Worm (Caenorhabditis elegans): ENCODE results near the gene F36D3.4.

The F36D3.4 gene

DNA sequence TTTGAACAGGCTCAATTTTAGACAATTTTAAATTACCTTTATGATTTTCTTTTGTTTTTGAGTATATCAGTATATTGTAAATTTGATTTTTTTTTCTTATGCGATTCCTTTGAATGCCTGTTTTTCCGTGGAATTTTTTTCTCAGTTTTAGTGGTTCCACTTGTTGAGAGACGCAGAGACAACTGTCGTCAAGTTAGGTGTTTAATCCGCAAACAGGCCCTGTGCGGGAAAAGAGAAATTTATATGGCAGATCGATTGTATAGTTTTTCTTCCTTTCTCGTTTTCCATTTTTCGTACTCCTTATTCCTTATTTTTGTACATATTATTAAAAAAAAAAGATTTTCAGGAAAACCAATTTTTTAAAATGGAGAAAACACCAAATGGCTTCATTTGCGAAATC, 18.5 kb downstream of the F36D3.4 start, which contains the start of gene F36D3.1:
Gene F36D3.1 (plus strand): TSS at position 347 of the 400 bp plus-strand sequence.
- no peak for TF ChIP-seq lin-11 (tag; optimal IDR thresholded peaks at IDR 0.05)
- TF ChIP-seq nhr-237 (tag; optimal IDR thresholded peaks at IDR 0.05) = no peak
- TF ChIP-seq skn-1 (tag; optimal IDR thresholded peaks at IDR 0.05) = no peak
- peak; percentile 65 for TF ChIP-seq unc-55 (GFP tag; optimal IDR thresholded peaks at IDR 0.05)
- TF ChIP-seq elt-3 (tag; optimal IDR thresholded peaks at IDR 0.05) = no peak
- no peak for TF ChIP-seq sma-9 (GFP tag; optimal IDR thresholded peaks at IDR 0.05)
- no peak for TF ChIP-seq sma-9 (tag; optimal IDR thresholded peaks at IDR 0.05)
- no peak for TF ChIP-seq nhr-6 (tag; optimal IDR thresholded peaks at IDR 0.05)
- no peak for TF ChIP-seq unc-62 (GFP tag; optimal IDR thresholded peaks at IDR 0.05)
- no peak for TF ChIP-seq alr-1 (tag; optimal IDR thresholded peaks at IDR 0.05)
- no peak for TF ChIP-seq blmp-1 (tag; optimal IDR thresholded peaks at IDR 0.05; ENCODE audit: insufficient read depth)
- peak; percentile 56 for TF ChIP-seq lin-13 (GFP tag; optimal IDR thresholded peaks at IDR 0.05)
- no peak for TF ChIP-seq nhr-23 (tag; optimal IDR thresholded peaks at IDR 0.05)
- no peak for TF ChIP-seq nhr-25 (tag; optimal IDR thresholded peaks at IDR 0.05)
- peak; percentile 67 for TF ChIP-seq snpc-4 (tag; optimal IDR thresholded peaks at IDR 0.05)
- TF ChIP-seq nhr-10 (tag; optimal IDR thresholded peaks at IDR 0.05) = no peak
- TF ChIP-seq ceh-16 (tag; optimal IDR thresholded peaks at IDR 0.05) = no peak
- TF ChIP-seq fos-1 (tag; optimal IDR thresholded peaks at IDR 0.05) = peak; percentile 15
- TF ChIP-seq zag-1 (tag; optimal IDR thresholded peaks at IDR 0.05) = no peak
- TF ChIP-seq F13H6.1 (tag; optimal IDR thresholded peaks at IDR 0.05) = no peak
- TF ChIP-seq ztf-4 (tag; optimal IDR thresholded peaks at IDR 0.05) = no peak
- TF ChIP-seq ZK546.5 (tag; optimal IDR thresholded peaks at IDR 0.05) = no peak
- no peak for TF ChIP-seq nhr-77 (tag; optimal IDR thresholded peaks at IDR 0.05)
- no peak for TF ChIP-seq ama-1 (optimal IDR thresholded peaks at IDR 0.05)
- TF ChIP-seq aly-2 (tag; optimal IDR thresholded peaks at IDR 0.05) = no peak
- no peak for TF ChIP-seq peb-1 (tag; optimal IDR thresholded peaks at IDR 0.05)
- TF ChIP-seq nhr-12 (tag; optimal IDR thresholded peaks at IDR 0.05) = no peak
- TF ChIP-seq nhr-129 (tag; optimal IDR thresholded peaks at IDR 0.05) = peak; percentile 53
- no peak for TF ChIP-seq ztf-1 (GFP tag; conservative IDR thresholded peaks at IDR 0.05)
- no peak for TF ChIP-seq mab-5 (tag; optimal IDR thresholded peaks at IDR 0.05)
- TF ChIP-seq egl-27 (tag; optimal IDR thresholded peaks at IDR 0.05) = no peak
- TF ChIP-seq gmeb-1 (tag; optimal IDR thresholded peaks at IDR 0.05) = peak; percentile 80
- no peak for TF ChIP-seq mdl-1 (tag; optimal IDR thresholded peaks at IDR 0.05)
- no peak for TF ChIP-seq unc-39 (tag; optimal IDR thresholded peaks at IDR 0.05)
- TF ChIP-seq lin-39 (tag; optimal IDR thresholded peaks at IDR 0.05) = no peak
- peak; percentile 29 to 73 for TF ChIP-seq lsy-2 (tag; optimal IDR thresholded peaks at IDR 0.05)
- no peak for TF ChIP-seq dmd-4 (tag; optimal IDR thresholded peaks at IDR 0.05)
- TF ChIP-seq R02D3.7 (tag; optimal IDR thresholded peaks at IDR 0.05) = no peak
- TF ChIP-seq nhr-11 (tag; optimal IDR thresholded peaks at IDR 0.05) = no peak
- no peak for TF ChIP-seq nhr-21 (tag; optimal IDR thresholded peaks at IDR 0.05)
- TF ChIP-seq C34F6.9 (tag; optimal IDR thresholded peaks at IDR 0.05) = peak; percentile 43
- peak; percentile 34 for TF ChIP-seq crh-2 (tag; optimal IDR thresholded peaks at IDR 0.05)
- TF ChIP-seq sma-3 (GFP tag; optimal IDR thresholded peaks at IDR 0.05) = no peak
- TF ChIP-seq mbf-1 (tag; optimal IDR thresholded peaks at IDR 0.05) = no peak
- no peak for TF ChIP-seq ceh-82 (tag; optimal IDR thresholded peaks at IDR 0.05)
- no peak for TF ChIP-seq Y55F3AM.14 (GFP tag; optimal IDR thresholded peaks at IDR 0.05)
- no peak for TF ChIP-seq ztf-11 (tag; optimal IDR thresholded peaks at IDR 0.05)
- peak; percentile 23 for TF ChIP-seq sem-4 (tag; optimal IDR thresholded peaks at IDR 0.05)
- TF ChIP-seq elt-1 (tag; optimal IDR thresholded peaks at IDR 0.05) = no peak
